Worm (Caenorhabditis elegans): Measurements from ENCODE around the gene ctsa-1.1.

Gene ctsa-1.1

ce11 chrII:4698266-4698771 lies 39.1 kb upstream of the ctsa-1.1 start, which contains the start of the genes rpn-5 and scc-1 (continued):
- no peak for TF ChIP-seq pha-4 (GFP tag; IDR thresholded peaks at IDR 0.05)
- TF ChIP-seq pha-4 (tag; optimal IDR thresholded peaks at IDR 0.05) = no peak
- TF ChIP-seq nhr-76 (tag; optimal IDR thresholded peaks at IDR 0.05) = no peak
- no peak for TF ChIP-seq F49E8.2 (tag; optimal IDR thresholded peaks at IDR 0.05; ENCODE audit: borderline replicate concordance)
- TF ChIP-seq T26A8.4 (GFP tag; IDR thresholded peaks at IDR 0.05) = no peak
- TF ChIP-seq dmd-6 (GFP tag; IDR thresholded peaks at IDR 0.05) = no peak
- TF ChIP-seq lin-39 (tag; optimal IDR thresholded peaks at IDR 0.05) = no peak
- TF ChIP-seq vab-7 (GFP tag; IDR thresholded peaks at IDR 0.05) = no peak
- no peak for TF ChIP-seq ztf-7 (tag; optimal IDR thresholded peaks at IDR 0.05)
- no peak for TF ChIP-seq pqm-1 (tag; optimal IDR thresholded peaks at IDR 0.05)
- TF ChIP-seq hif-1 (tag; optimal IDR thresholded peaks at IDR 0.05) = peak in 1 of 2 experiments; percentile 22
- no peak for TF ChIP-seq fos-1 (tag; optimal IDR thresholded peaks at IDR 0.05)
- no peak for TF ChIP-seq spr-3 (GFP tag; optimal IDR thresholded peaks at IDR 0.05)
- peak; percentile 63 for TF ChIP-seq hlh-30 (tag; optimal IDR thresholded peaks at IDR 0.05; ENCODE audit: insufficient read depth)
- no peak for TF ChIP-seq spr-1 (tag; optimal IDR thresholded peaks at IDR 0.05)
- TF ChIP-seq unc-62 (GFP tag; optimal IDR thresholded peaks at IDR 0.05 in 1 of 2) = peak in 1 of 2 experiments; percentile 83
- TF ChIP-seq unc-62 (tag; optimal IDR thresholded peaks at IDR 0.05) = no peak
- no peak for TF ChIP-seq php-3 (GFP tag; IDR thresholded peaks at IDR 0.05)
- no peak for TF ChIP-seq madf-5 (GFP tag; IDR thresholded peaks at IDR 0.05)
- TF ChIP-seq sdz-12 (GFP tag; optimal IDR thresholded peaks at IDR 0.05) = no peak
- TF ChIP-seq zfp-2 (tag; optimal IDR thresholded peaks at IDR 0.05) = no peak
- TF ChIP-seq nhr-48 (tag; optimal IDR thresholded peaks at IDR 0.05) = no peak
- TF ChIP-seq aha-1 (tag) = no peak
- TF ChIP-seq mdt-29 (GFP tag; IDR thresholded peaks at IDR 0.05) = no peak
- no peak for TF ChIP-seq zag-1 (tag; optimal IDR thresholded peaks at IDR 0.05)
- TF ChIP-seq nhr-41 (GFP tag; IDR thresholded peaks at IDR 0.05) = no peak
- TF ChIP-seq lin-15B (tag; optimal IDR thresholded peaks at IDR 0.05) = no peak
- no peak for TF ChIP-seq nhr-237 (tag; optimal IDR thresholded peaks at IDR 0.05)
- no peak for TF ChIP-seq egl-27 (tag; optimal IDR thresholded peaks at IDR 0.05)
- TF ChIP-seq D1046.2 (GFP tag; IDR thresholded peaks at IDR 0.05) = peak; percentile 98
- peak; percentile 48 for TF ChIP-seq dve-1 (tag; optimal IDR thresholded peaks at IDR 0.05; ENCODE audit: insufficient read depth)
- no peak for TF ChIP-seq ctbp-1 (GFP tag; IDR thresholded peaks at IDR 0.05)
- no peak for TF ChIP-seq ztf-11 (tag; optimal IDR thresholded peaks at IDR 0.05)
- no peak for TF ChIP-seq nhr-77 (tag; optimal IDR thresholded peaks at IDR 0.05)
- no peak for TF ChIP-seq cey-2 (tag; optimal IDR thresholded peaks at IDR 0.05; ENCODE audit: borderline replicate concordance, insufficient read depth)
- TF ChIP-seq dmd-9 (GFP tag; IDR thresholded peaks at IDR 0.05) = no peak
- no peak for TF ChIP-seq hmg-1.1 (GFP tag; IDR thresholded peaks at IDR 0.05)
- TF ChIP-seq jun-1 (tag; optimal IDR thresholded peaks at IDR 0.05) = no peak
- TF ChIP-seq mxl-2 (GFP tag; conservative IDR thresholded peaks at IDR 0.05) = no peak
- no peak for TF ChIP-seq unc-130 (GFP tag; optimal IDR thresholded peaks at IDR 0.05)
- TF ChIP-seq lin-38 (GFP tag; IDR thresholded peaks at IDR 0.05) = peak; percentile 71
- TF ChIP-seq daf-8 (GFP tag; IDR thresholded peaks at IDR 0.05) = no peak
- TF ChIP-seq nhr-10 (tag; optimal IDR thresholded peaks at IDR 0.05) = no peak
- peak; percentile 25 for TF ChIP-seq duxl-1 (tag; optimal IDR thresholded peaks at IDR 0.05; ENCODE audit: poor library complexity)
- TF ChIP-seq lin-1 (GFP tag; IDR thresholded peaks at IDR 0.05) = no peak
- no peak for TF ChIP-seq daf-19 (GFP tag; conservative IDR thresholded peaks at IDR 0.05)
- TF ChIP-seq nhr-25 (tag; optimal IDR thresholded peaks at IDR 0.05; ENCODE audit: borderline replicate concordance, insufficient read depth) = peak; percentile 27
- no peak for TF ChIP-seq attf-4 (tag; optimal IDR thresholded peaks at IDR 0.05)
- TF ChIP-seq T20F7.1 (GFP tag; optimal IDR thresholded peaks at IDR 0.05) = no peak
- TF ChIP-seq lin-13 (GFP tag; optimal IDR thresholded peaks at IDR 0.05) = peak; percentile 46
- no peak for TF ChIP-seq saeg-2 (GFP tag; IDR thresholded peaks at IDR 0.05)
- peak; percentile 67 for TF ChIP-seq mep-1 (tag; optimal IDR thresholded peaks at IDR 0.05)
